Fruit fly (Drosophila melanogaster) whole organism, embryonic: ENCODE measurements around the gene und.
A peak's percentile ranks its signal among the peaks of the same experiment; 100 is the strongest.

Experiments
- Ada2b ChIP-seq: fragments of 200-800 bp; sonication (Bioruptor generic); IDR thresholded peaks from 2 replicates; pipeline ENCODE4 v1.3.6; 2022; ENCODE audit warnings: missing biosample characterization, missing genetic modification characterization
- Awh ChIP-seq: fragments of 200-800 bp; sonication (Bioruptor generic); IDR thresholded peaks from 2 replicates; pipeline ENCODE4, ENCODE4 v1.3.6; 2022; ENCODE audit warnings: missing biosample characterization, missing genetic modification characterization
- CG10274 ChIP-seq: fragments of 200-800 bp; sonication (Bioruptor generic); optimal IDR thresholded peaks from 3 replicates; lab custom pipeline; 2017; ENCODE audit warnings: missing biosample characterization, mild to moderate bottlenecking, missing genetic modification characterization
- CG10431 ChIP-seq: fragments of 200-800 bp; sonication (Bioruptor generic); optimal IDR thresholded peaks from 3 replicates; lab custom pipeline; 2018; ENCODE audit warnings: missing biosample characterization, mild to moderate bottlenecking, missing genetic modification characterization
- CG13287 ChIP-seq: fragments of 200-800 bp; sonication (Bioruptor generic); IDR thresholded peaks from 2 replicates; pipeline ENCODE4 v1.3.6; 2022; ENCODE audit warnings: missing biosample characterization, missing genetic modification characterization; ENCODE audit not compliant: partially characterized antibody
- CG13296 ChIP-seq: fragments of 200-800 bp; sonication (Bioruptor generic); optimal IDR thresholded peaks from 3 replicates; lab custom pipeline; 2018; ENCODE audit warnings: missing biosample characterization, mild to moderate bottlenecking, missing genetic modification characterization
- CG15696 ChIP-seq: fragments of 200-800 bp; sonication (Bioruptor generic); optimal IDR thresholded peaks from 2 replicates; lab custom pipeline; 2019; ENCODE audit warnings: missing biosample characterization, mild to moderate bottlenecking, missing genetic modification characterization, moderate library complexity
- CG17912 ChIP-seq: fragments of 200-800 bp; sonication (Bioruptor generic); optimal IDR thresholded peaks from 2 replicates; lab custom pipeline; 2018; ENCODE audit warnings: missing biosample characterization, mild to moderate bottlenecking, missing genetic modification characterization
- CG2129 ChIP-seq: fragments of 200-800 bp; sonication (Bioruptor generic); IDR thresholded peaks from 2 replicates; pipeline ENCODE4 v1.3.6; 2022; ENCODE audit warnings: missing biosample characterization, missing genetic modification characterization; ENCODE audit not compliant: partially characterized antibody
- CG2202 ChIP-seq: fragments of 200-800 bp; sonication (Bioruptor generic); optimal IDR thresholded peaks from 2 replicates; lab custom pipeline; 2018; ENCODE audit warnings: missing biosample characterization, mild to moderate bottlenecking, missing genetic modification characterization
- CG2712 ChIP-seq: fragments of 200-800 bp; optimal IDR thresholded peaks from 3 replicates; lab custom pipeline; 2019; ENCODE audit warnings: missing biosample characterization, mild to moderate bottlenecking, missing genetic modification characterization, moderate library complexity
- CG3726 ChIP-seq: fragments of 200-800 bp; sonication (Bioruptor generic); IDR thresholded peaks from 3 replicates; pipeline ENCODE4, ENCODE4 v1.3.6; 2022; ENCODE audit warnings: missing biosample characterization, missing genetic modification characterization
- CG42726 ChIP-seq: fragments of 200-800 bp; sonication (Bioruptor generic); IDR thresholded peaks from 2 replicates; pipeline ENCODE4 v1.3.6; 2022; ENCODE audit warnings: missing biosample characterization, missing genetic modification characterization; ENCODE audit not compliant: partially characterized antibody
- CG6683 ChIP-seq: fragments of 200-800 bp; sonication (Bioruptor generic); optimal IDR thresholded peaks from 2 replicates; lab custom pipeline; 2017; ENCODE audit warnings: missing biosample characterization, mild to moderate bottlenecking, missing genetic modification characterization, missing genetic modification reagents
- CG6689 ChIP-seq: fragments of 200-800 bp; sonication (Bioruptor generic); IDR thresholded peaks from 2 replicates; pipeline ENCODE4 v1.3.6; 2022; ENCODE audit warnings: missing biosample characterization, missing genetic modification characterization
- CG6765 ChIP-seq: fragments of 200-800 bp; sonication (Bioruptor generic); optimal IDR thresholded peaks from 3 replicates; lab custom pipeline; 2017; ENCODE audit warnings: missing biosample characterization, mild to moderate bottlenecking, missing genetic modification characterization
- CG7271 ChIP-seq: fragments of 200-800 bp; sonication (Bioruptor generic); optimal IDR thresholded peaks from 2 replicates; lab custom pipeline; 2018; ENCODE audit warnings: missing biosample characterization, mild to moderate bottlenecking, missing genetic modification characterization, moderate library complexity
- Eip74EF ChIP-seq, 2 experiments: fragments of 200-800 bp in 1 of 2; fragments of >200 bp in 1 of 2; sonication (Bioruptor generic) in 1 of 2; optimal IDR thresholded peaks; 2 replicates each; lab custom pipeline; 2017 to 2019; ENCODE audit warnings: missing biosample characterization in 2 of 2, missing genetic modification characterization in 2 of 2, mild to moderate bottlenecking in 1 of 2, moderate library complexity in 1 of 2
- Fer3 ChIP-seq: fragments of 200-800 bp; sonication (Bioruptor generic); optimal IDR thresholded peaks from 2 replicates; lab custom pipeline; 2018; ENCODE audit warnings: missing biosample characterization, mild to moderate bottlenecking, missing genetic modification characterization, moderate library complexity
- HLH4C ChIP-seq: fragments of 200-800 bp; sonication (Bioruptor generic); IDR thresholded peaks from 3 replicates; pipeline ENCODE4 v1.3.6; 2022; ENCODE audit warnings: missing biosample characterization, missing genetic modification characterization; ENCODE audit not compliant: partially characterized antibody
- HLH54F ChIP-seq: fragments of 200-800 bp; sonication (Bioruptor generic); optimal IDR thresholded peaks from 3 replicates; lab custom pipeline; 2016; ENCODE audit warnings: missing biosample characterization, missing genetic modification characterization
- HmgD ChIP-seq: fragments of 200-800 bp; sonication (Bioruptor generic); optimal IDR thresholded peaks from 3 replicates; lab custom pipeline; 2016; ENCODE audit warnings: missing biosample characterization, missing genetic modification characterization
- Hsf ChIP-seq: fragments of 200-800 bp; sonication (Bioruptor generic); optimal IDR thresholded peaks from 3 replicates; lab custom pipeline; 2016; ENCODE audit warnings: missing biosample characterization, missing genetic modification characterization
- Nf-YB ChIP-seq: fragments of 200-800 bp; sonication (Bioruptor generic); optimal IDR thresholded peaks from 3 replicates; lab custom pipeline; 2019; ENCODE audit warnings: missing biosample characterization, mild to moderate bottlenecking, missing genetic modification characterization, moderate library complexity
- Optix ChIP-seq: fragments of 200-800 bp; sonication (Bioruptor generic); IDR thresholded peaks from 3 replicates; pipeline ENCODE4 v1.3.6; 2022; ENCODE audit warnings: missing biosample characterization, missing genetic modification characterization
- Rfx ChIP-seq: fragments of 200-800 bp; sonication (Bioruptor generic); IDR thresholded peaks from 2 replicates; pipeline ENCODE4 v1.3.6; 2022; ENCODE audit warnings: missing biosample characterization, missing genetic modification characterization
- Six4 ChIP-seq: fragments of 200-800 bp; sonication (Bioruptor generic); optimal IDR thresholded peaks from 2 replicates; lab custom pipeline; 2016; ENCODE audit warnings: missing biosample characterization, missing genetic modification characterization
- al ChIP-seq: fragments of 200-800 bp; sonication (Bioruptor generic); IDR thresholded peaks from 2 replicates; pipeline ENCODE4 v1.3.6; 2022; ENCODE audit warnings: missing biosample characterization, missing genetic modification characterization
- ash1 ChIP-seq: fragments of 200-800 bp; sonication (Bioruptor generic); optimal IDR thresholded peaks from 2 replicates; lab custom pipeline; 2018; ENCODE audit warnings: missing biosample characterization, mild to moderate bottlenecking, missing genetic modification characterization
- bcd ChIP-seq: fragments of 200-800 bp; sonication (Bioruptor generic); optimal IDR thresholded peaks from 2 replicates; lab custom pipeline; 2017; ENCODE audit warnings: missing biosample characterization, mild to moderate bottlenecking, missing genetic modification characterization
- cato ChIP-seq: fragments of 200-800 bp; sonication (Bioruptor generic); optimal IDR thresholded peaks from 2 replicates; lab custom pipeline; 2016; ENCODE audit warnings: missing biosample characterization, missing genetic modification characterization, borderline replicate concordance
- croc ChIP-seq: fragments of 200-800 bp; sonication (Bioruptor generic); conservative IDR thresholded peaks from 3 replicates; pipeline ENCODE4 v1.3.6; 2022; ENCODE audit warnings: missing biosample characterization, missing genetic modification characterization
- cwo ChIP-seq: fragments of 200-800 bp; sonication (Bioruptor generic); optimal IDR thresholded peaks from 3 replicates; lab custom pipeline; 2017; ENCODE audit warnings: missing biosample characterization, missing genetic modification characterization, mild to moderate bottlenecking, moderate library complexity, missing genetic modification reagents
- en ChIP-seq: fragments of 200-800 bp; sonication (Bioruptor generic); optimal IDR thresholded peaks from 2 replicates; lab custom pipeline; 2016; ENCODE audit warnings: missing biosample characterization, missing genetic modification characterization
- fu2 ChIP-seq: fragments of 200-800 bp; sonication (Bioruptor generic); optimal IDR thresholded peaks from 2 replicates; lab custom pipeline; 2016; ENCODE audit warnings: missing biosample characterization, missing genetic modification characterization
- hb ChIP-seq: fragments of 200-800 bp; sonication (Bioruptor generic); IDR thresholded peaks from 3 replicates; pipeline ENCODE4 v1.3.6; 2022; ENCODE audit warnings: missing biosample characterization, missing genetic modification characterization; ENCODE audit not compliant: partially characterized antibody
- kni ChIP-seq: fragments of 200-800 bp; sonication (Bioruptor generic); optimal IDR thresholded peaks from 3 replicates; lab custom pipeline; 2017; ENCODE audit warnings: mild to moderate bottlenecking, missing biosample characterization, missing genetic modification reagents, missing genetic modification characterization
- knrl ChIP-seq: fragments of 200-800 bp; sonication (Bioruptor generic); IDR thresholded peaks from 3 replicates; pipeline ENCODE4 v1.3.6; 2022; ENCODE audit warnings: missing biosample characterization, missing genetic modification characterization; ENCODE audit not compliant: partially characterized antibody
- lov ChIP-seq, 2 experiments: fragments of 200-800 bp in 1 of 2; fragments of >200 bp in 1 of 2; sonication (Bioruptor generic) in 1 of 2; IDR thresholded peaks in 1 of 2; optimal IDR thresholded peaks in 1 of 2; 2 replicates in 1 of 2; 3 replicates in 1 of 2; pipeline versions ENCODE4 v1.3.6 to Lab custom; 2017 to 2022; ENCODE audit warnings: missing biosample characterization in 1 of 2, missing genetic modification characterization in 1 of 2
- oc ChIP-seq: fragments of 200-800 bp; sonication (Bioruptor generic); optimal IDR thresholded peaks from 2 replicates; lab custom pipeline; 2018; ENCODE audit warnings: missing biosample characterization, mild to moderate bottlenecking, missing genetic modification characterization, moderate library complexity
- pb ChIP-seq: fragments of 200-800 bp; sonication (Bioruptor generic); optimal IDR thresholded peaks from 3 replicates; lab custom pipeline; 2016; ENCODE audit warnings: missing biosample characterization, missing genetic modification characterization
- schlank ChIP-seq: fragments of 200-800 bp; sonication (Bioruptor generic); optimal IDR thresholded peaks from 2 replicates; lab custom pipeline; 2018; ENCODE audit warnings: missing biosample characterization, mild to moderate bottlenecking, missing genetic modification characterization
- slp2 ChIP-seq: fragments of 200-800 bp; sonication (Bioruptor generic); optimal IDR thresholded peaks from 2 replicates; lab custom pipeline; 2016; ENCODE audit warnings: missing biosample characterization, missing genetic modification characterization
- sqz ChIP-seq: fragments of 200-800 bp; sonication (Bioruptor generic); optimal IDR thresholded peaks from 3 replicates; lab custom pipeline; 2018; ENCODE audit warnings: missing biosample characterization, mild to moderate bottlenecking, missing genetic modification characterization
- trem ChIP-seq: fragments of 200-800 bp; optimal IDR thresholded peaks from 3 replicates; lab custom pipeline; 2019; ENCODE audit warnings: missing biosample characterization, mild to moderate bottlenecking, missing genetic modification characterization, moderate library complexity
- vfl ChIP-seq: fragments of 200-800 bp; sonication (Bioruptor generic); optimal IDR thresholded peaks from 2 replicates; lab custom pipeline; 2016; ENCODE audit warnings: missing biosample characterization, missing genetic modification characterization
- vnd ChIP-seq: fragments of 200-800 bp; sonication (Bioruptor generic); IDR thresholded peaks from 3 replicates; pipeline ENCODE4 v1.3.6; 2022; ENCODE audit warnings: missing biosample characterization, missing genetic modification characterization; ENCODE audit not compliant: partially characterized antibody
- wdn ChIP-seq: fragments of 200-800 bp; sonication (Bioruptor generic); IDR thresholded peaks from 2 replicates; pipeline ENCODE4 v1.3.6; 2022; ENCODE audit warnings: missing biosample characterization, missing genetic modification characterization
- wor ChIP-seq: fragments of 200-800 bp; sonication (Bioruptor generic); IDR thresholded peaks from 2 replicates; pipeline ENCODE4 v1.3.6; 2022; ENCODE audit warnings: missing biosample characterization, missing genetic modification characterization
- zfh1 ChIP-seq: fragments of 200-800 bp; sonication (Bioruptor generic); IDR thresholded peaks from 3 replicates; pipeline ENCODE4 v1.3.6; 2022; ENCODE audit warnings: missing biosample characterization, missing genetic modification characterization

The und gene

dm6 chr2L:9779147-9779546, 16.0 kb downstream of the und start (continued):
- TF ChIP-seq CG7271 (tag; lab: Kevin White, UChicago), result no peak
- no peak for TF ChIP-seq schlank (tag; lab: Kevin White, UChicago)
- no peak for TF ChIP-seq vfl
- TF ChIP-seq Eip74EF (GFP tag; optimal IDR thresholded peaks at IDR 0.05; lab: Kevin White, UChicago), result no peak
- TF ChIP-seq vnd, result no peak
- TF ChIP-seq CG15696 (tag; lab: Kevin White, UChicago), result no peak
- TF ChIP-seq Ada2b (GFP tag; lab: Robert Waterston, UW), result no peak
- TF ChIP-seq HmgD, result no peak
- TF ChIP-seq knrl (GFP tag; lab: Robert Waterston, UW), result no peak
- TF ChIP-seq CG6765 (GFP tag; lab: Kevin White, UChicago), result no peak
- TF ChIP-seq wor (GFP tag; lab: Robert Waterston, UW), result no peak
- peak; percentile 26; the same call in 1 of the 2 replicates for TF ChIP-seq al
- TF ChIP-seq Six4, result no peak
- no peak for TF ChIP-seq CG17912 (GFP tag; lab: Kevin White, UChicago)
- TF ChIP-seq CG6689 (GFP tag; lab: Robert Waterston, UW), result no peak
- no peak for TF ChIP-seq Nf-YB (GFP tag; lab: Kevin White, UChicago)
- TF ChIP-seq Awh (GFP tag; lab: Robert Waterston, UW), result no peak
- no peak for TF ChIP-seq en (GFP tag; lab: Kevin White, UChicago)
- no peak for TF ChIP-seq croc
- TF ChIP-seq sqz (GFP tag; lab: Kevin White, UChicago), result no peak
- no peak for TF ChIP-seq CG6683 (GFP tag; lab: Kevin White, UChicago)
- no peak for TF ChIP-seq hb (GFP tag; lab: Robert Waterston, UW)
- TF ChIP-seq fu2, result no peak
- no peak for TF ChIP-seq oc (tag; lab: Kevin White, UChicago)
- TF ChIP-seq CG13287 (GFP tag; lab: Robert Waterston, UW), result no peak
- TF ChIP-seq Optix (GFP tag; lab: Robert Waterston, UW), result no peak
- no peak for TF ChIP-seq lov (optimal IDR thresholded peaks at IDR 0.05; lab: Kevin White, UChicago)
- no peak for TF ChIP-seq lov (GFP tag; IDR thresholded peaks at IDR 0.05; lab: Robert Waterston, UW)
- TF ChIP-seq CG10431, result no peak
- no peak for TF ChIP-seq trem
- TF ChIP-seq CG42726, result no peak
- no peak for TF ChIP-seq HLH4C (GFP tag; lab: Robert Waterston, UW)
- peak; percentile 40 for TF ChIP-seq Fer3 (tag; lab: Kevin White, UChicago)
- peak; percentile 15 for TF ChIP-seq HLH54F (GFP tag; lab: Kevin White, UChicago)
- TF ChIP-seq CG3726 (GFP tag; lab: Robert Waterston, UW), result no peak
- TF ChIP-seq slp2 (GFP tag; lab: Kevin White, UChicago), result no peak
- peak; percentile 0 for TF ChIP-seq CG13296 (GFP tag; lab: Kevin White, UChicago)
- no peak for TF ChIP-seq bcd (GFP tag; lab: Kevin White, UChicago)
- no peak for TF ChIP-seq CG2202
- TF ChIP-seq cato (GFP tag; lab: Kevin White, UChicago), result no peak
- peak; percentile 4 for TF ChIP-seq cwo (GFP tag; lab: Kevin White, UChicago)
- no peak for TF ChIP-seq wdn
- TF ChIP-seq ash1, result no peak
- no peak for TF ChIP-seq Hsf (GFP tag; lab: Kevin White, UChicago)
- TF ChIP-seq CG10274, result no peak
- no peak for TF ChIP-seq CG2129 (GFP tag; lab: Robert Waterston, UW)
- TF ChIP-seq pb (GFP tag; lab: Kevin White, UChicago), result no peak
- TF ChIP-seq Rfx (GFP tag; lab: Robert Waterston, UW), result peak; percentile 52
- no peak for TF ChIP-seq CG2712
- no peak for TF ChIP-seq kni (GFP tag; lab: Kevin White, UChicago)
- no peak for TF ChIP-seq zfh1 (GFP tag; lab: Robert Waterston, UW)
